Worm (Caenorhabditis elegans): Measurements from ENCODE around the gene K09E9.3.

Gene K09E9.3

DNA sequence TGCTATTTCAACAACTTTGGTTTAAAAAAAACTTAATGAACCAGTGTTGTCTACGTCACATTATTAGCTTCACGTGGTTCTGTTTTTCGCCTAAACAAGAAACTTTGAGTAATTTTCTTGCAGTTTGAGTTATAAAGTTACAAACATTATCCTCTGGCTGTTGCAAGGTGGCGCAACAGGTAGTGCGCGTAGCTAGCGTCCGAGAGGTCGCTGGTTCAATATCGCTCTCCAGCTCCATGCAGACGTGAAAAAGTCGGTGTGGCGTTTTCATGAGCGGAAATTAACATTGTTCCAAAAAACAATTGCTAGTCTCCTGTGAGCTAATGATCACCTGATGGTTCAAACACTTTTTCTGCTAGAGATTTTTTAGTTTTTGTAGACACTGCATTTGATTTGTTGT lies 5.7 kb upstream of the K09E9.3 start:
- TF ChIP-seq ceh-36 (tag; optimal IDR thresholded peaks at IDR 0.05) (no peak), hmg-4 (GFP tag; optimal IDR thresholded peaks at IDR 0.05) (peak; percentile 30), pes-1 (GFP tag; IDR thresholded peaks at IDR 0.05) (peak; percentile 62), ama-1 (optimal IDR thresholded peaks at IDR 0.05) (no peak), scrt-1 (GFP tag; IDR thresholded peaks at IDR 0.05) (no peak; the same call in 1 of the 2 replicates), hnd-1 (tag; optimal IDR thresholded peaks at IDR 0.05) (no peak), flt-1 (GFP tag; IDR thresholded peaks at IDR 0.05) (no peak)

DNA sequence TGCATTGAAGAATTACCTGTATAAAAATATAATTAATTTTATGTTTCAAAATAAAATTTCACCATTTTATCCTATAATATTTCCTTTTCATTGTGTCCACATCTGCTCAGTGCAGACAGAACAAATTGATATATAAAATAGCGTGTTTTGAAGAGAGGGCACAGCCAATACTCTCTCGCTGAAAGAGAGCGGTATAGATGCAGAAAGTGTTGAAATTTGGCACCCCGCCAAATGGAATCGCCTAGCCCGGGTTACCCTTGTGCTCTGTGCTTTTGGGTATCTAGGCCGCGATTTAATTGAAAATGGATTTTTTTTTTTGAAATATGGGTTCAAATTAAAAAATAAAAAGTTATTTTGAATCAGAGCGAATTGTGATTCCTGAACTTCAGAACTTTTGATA lies 3.6 kb upstream of the K09E9.3 start:
- TF ChIP-seq ama-1 (optimal IDR thresholded peaks at IDR 0.05) (no peak), scrt-1 (GFP tag; IDR thresholded peaks at IDR 0.05) (no peak), flt-1 (GFP tag; IDR thresholded peaks at IDR 0.05) (no peak), B0310.2 (tag; optimal IDR thresholded peaks at IDR 0.05) (no peak)

- peak; percentile 26 for TF ChIP-seq F13C5.2 (tag; optimal IDR thresholded peaks at IDR 0.05)
- no peak for TF ChIP-seq aly-1 (tag; optimal IDR thresholded peaks at IDR 0.05)
Observed at ce11 chrX:15616443-15616842, 2.8 kb upstream of the K09E9.3 start, which contains the start of gene ergi-3. TSS of gene ergi-3 (minus strand) at chrX:15616753.

DNA sequence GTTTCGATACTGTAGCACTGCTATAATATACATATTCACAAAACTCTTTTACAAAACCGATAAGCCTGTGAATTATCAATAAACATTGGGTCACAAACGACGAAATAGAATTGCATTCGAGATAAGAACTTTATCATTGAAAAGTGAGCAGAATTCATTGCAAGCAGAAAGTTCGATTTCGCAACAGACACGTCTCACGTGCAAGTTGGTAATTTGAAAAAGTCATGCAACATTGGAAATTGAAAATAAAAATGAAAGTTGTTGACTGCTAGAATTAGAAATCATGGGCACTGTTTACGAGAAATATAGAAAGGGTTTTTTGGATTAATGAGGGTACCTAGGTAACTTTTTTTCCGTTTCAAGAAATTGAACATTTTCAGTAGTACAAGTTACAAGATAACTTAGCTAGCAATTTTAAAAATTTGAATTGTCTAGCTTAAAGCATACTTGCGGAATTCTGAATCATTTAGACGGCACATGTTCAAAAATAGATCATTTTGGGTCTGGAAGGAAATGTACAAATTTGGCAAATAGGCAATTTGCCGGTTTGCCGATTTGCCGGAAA lies 3.0 kb downstream of the K09E9.3 start:
- TF ChIP-seq hmbx-1 (tag; optimal IDR thresholded peaks at IDR 0.05) (no peak), F13C5.2 (tag; optimal IDR thresholded peaks at IDR 0.05) (no peak), scrt-1 (GFP tag; IDR thresholded peaks at IDR 0.05) (no peak), B0310.2 (tag; optimal IDR thresholded peaks at IDR 0.05) (no peak), ceh-36 (tag; optimal IDR thresholded peaks at IDR 0.05) (no peak), ets-7 (tag; optimal IDR thresholded peaks at IDR 0.05) (no peak), tra-4 (tag; optimal IDR thresholded peaks at IDR 0.05) (no peak), ama-1 (optimal IDR thresholded peaks at IDR 0.05) (no peak), sea-1 (GFP tag; conservative IDR thresholded peaks at IDR 0.05) (no peak), tbx-37 (GFP tag; conservative IDR thresholded peaks at IDR 0.05) (no peak), aly-1 (tag; optimal IDR thresholded peaks at IDR 0.05) (no peak), flt-1 (GFP tag; IDR thresholded peaks at IDR 0.05) (no peak), tbx-11 (GFP tag; IDR thresholded peaks at IDR 0.05) (no peak), hnd-1 (tag; optimal IDR thresholded peaks at IDR 0.05) (no peak), ceh-13 (GFP tag; optimal IDR thresholded peaks at IDR 0.05) (no peak), pes-1 (GFP tag; IDR thresholded peaks at IDR 0.05) (no peak), hmg-4 (GFP tag; optimal IDR thresholded peaks at IDR 0.05) (no peak)

- TF ChIP-seq ceh-36 (tag; optimal IDR thresholded peaks at IDR 0.05) = no peak
- TF ChIP-seq hnd-1 (tag; optimal IDR thresholded peaks at IDR 0.05) = no peak
- TF ChIP-seq tbx-11 (GFP tag; IDR thresholded peaks at IDR 0.05) = no peak
- no peak for TF ChIP-seq flt-1 (GFP tag; IDR thresholded peaks at IDR 0.05)
- no peak for TF ChIP-seq pes-1 (GFP tag; IDR thresholded peaks at IDR 0.05)
- no peak for TF ChIP-seq tbx-37 (GFP tag; conservative IDR thresholded peaks at IDR 0.05)
- TF ChIP-seq hmbx-1 (tag; optimal IDR thresholded peaks at IDR 0.05) = no peak
- no peak for TF ChIP-seq hmg-4 (GFP tag; optimal IDR thresholded peaks at IDR 0.05)
- no peak for TF ChIP-seq B0310.2 (tag; optimal IDR thresholded peaks at IDR 0.05)
- TF ChIP-seq ceh-13 (GFP tag; optimal IDR thresholded peaks at IDR 0.05) = no peak
- TF ChIP-seq ama-1 (optimal IDR thresholded peaks at IDR 0.05) = no peak
- no peak for TF ChIP-seq sea-1 (GFP tag; conservative IDR thresholded peaks at IDR 0.05)
- no peak for TF ChIP-seq aly-1 (tag; optimal IDR thresholded peaks at IDR 0.05)
Observed at ce11 chrX:15609698-15610097, 3.9 kb downstream of the K09E9.3 start.

DNA sequence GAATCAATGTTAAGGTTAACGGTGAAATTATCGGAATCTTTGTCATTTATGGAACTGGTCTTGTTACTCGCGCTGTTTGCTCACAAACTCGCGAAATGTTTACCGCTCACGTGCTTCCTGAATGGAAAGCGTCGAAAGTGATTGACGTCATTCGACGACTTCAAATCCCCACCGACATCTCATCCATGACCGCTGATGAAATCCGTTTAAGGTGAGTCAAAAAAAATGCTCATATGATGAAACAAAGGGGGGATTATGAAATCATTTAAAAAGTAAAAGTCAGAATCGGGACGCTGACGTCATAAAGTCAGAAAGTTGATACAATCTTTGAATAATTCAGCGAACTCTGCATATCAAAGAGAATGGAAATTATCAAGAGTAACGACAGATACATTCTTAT lies 5.0 kb downstream of the K09E9.3 start:
- TF ChIP-seq F13C5.2 (tag; optimal IDR thresholded peaks at IDR 0.05) (no peak), tbx-37 (GFP tag; conservative IDR thresholded peaks at IDR 0.05) (no peak)

- TF ChIP-seq tbx-37 (GFP tag; conservative IDR thresholded peaks at IDR 0.05) (no peak), sea-1 (GFP tag; conservative IDR thresholded peaks at IDR 0.05) (no peak), ceh-13 (GFP tag; optimal IDR thresholded peaks at IDR 0.05) (no peak), hnd-1 (tag; optimal IDR thresholded peaks at IDR 0.05) (no peak), scrt-1 (GFP tag; IDR thresholded peaks at IDR 0.05) (no peak), hmg-4 (GFP tag; optimal IDR thresholded peaks at IDR 0.05) (no peak), ets-7 (tag; optimal IDR thresholded peaks at IDR 0.05) (no peak), B0310.2 (tag; optimal IDR thresholded peaks at IDR 0.05) (no peak), pes-1 (GFP tag; IDR thresholded peaks at IDR 0.05) (no peak), F13C5.2 (tag; optimal IDR thresholded peaks at IDR 0.05) (no peak), hmbx-1 (tag; optimal IDR thresholded peaks at IDR 0.05) (no peak), tbx-11 (GFP tag; IDR thresholded peaks at IDR 0.05) (no peak), ama-1 (optimal IDR thresholded peaks at IDR 0.05) (no peak), ceh-36 (tag; optimal IDR thresholded peaks at IDR 0.05) (no peak), flt-1 (GFP tag; IDR thresholded peaks at IDR 0.05) (no peak), aly-1 (tag; optimal IDR thresholded peaks at IDR 0.05) (no peak), tra-4 (tag; optimal IDR thresholded peaks at IDR 0.05) (no peak)
Observed at ce11 chrX:15607498-15608019, 6.0 kb downstream of the K09E9.3 start, which contains the start of gene nipi-3. TSS of gene nipi-3 (plus strand) at chrX:15607969.

- TF ChIP-seq hnd-1 (tag; optimal IDR thresholded peaks at IDR 0.05) (no peak), scrt-1 (GFP tag; IDR thresholded peaks at IDR 0.05) (no peak), sea-1 (GFP tag; conservative IDR thresholded peaks at IDR 0.05) (0 out of 2 replicates have a peak, but pooled peaks have one; percentile 39), hmbx-1 (tag; optimal IDR thresholded peaks at IDR 0.05) (no peak), ceh-36 (tag; optimal IDR thresholded peaks at IDR 0.05) (no peak), pes-1 (GFP tag; IDR thresholded peaks at IDR 0.05) (peak; percentile 45; the same call in 1 of the 2 replicates), ets-7 (tag; optimal IDR thresholded peaks at IDR 0.05) (no peak), hmg-4 (GFP tag; optimal IDR thresholded peaks at IDR 0.05) (peak; percentile 83), aly-1 (tag; optimal IDR thresholded peaks at IDR 0.05) (peak; percentile 22), F13C5.2 (tag; optimal IDR thresholded peaks at IDR 0.05) (peak; percentile 18), B0310.2 (tag; optimal IDR thresholded peaks at IDR 0.05) (peak; percentile 22)
Observed at ce11 chrX:15606585-15607276, 6.9 kb downstream of the K09E9.3 start, which contains the start of gene rab-14. TSS of gene rab-14 (minus strand) at chrX:15606635.
